Fruit fly (Drosophila melanogaster): ENCODE results near the gene Hsp68.

Hsp68 gene

dm6 chr3R:24027222-24027621 lies 29.9 kb downstream of the Hsp68 start:
- no peak for TF ChIP-seq CG4496 (GFP tag; IDR thresholded peaks at IDR 0.05)
- TF ChIP-seq rn (GFP tag; IDR thresholded peaks at IDR 0.05): no peak
- TF ChIP-seq CG8159 (tag; optimal IDR thresholded peaks at IDR 0.05): no peak
- no peak for TF ChIP-seq CG10348 (GFP tag; IDR thresholded peaks at IDR 0.05)
- TF ChIP-seq CG12605 (GFP tag; IDR thresholded peaks at IDR 0.05): no peak
- TF ChIP-seq CG32121 (GFP tag; IDR thresholded peaks at IDR 0.05): no peak
- no peak for TF ChIP-seq CG8301 (tag; optimal IDR thresholded peaks at IDR 0.05)
- TF ChIP-seq CG17806 (tag; optimal IDR thresholded peaks at IDR 0.05): no peak

dm6 chr3R:24026503-24026902 lies 30.6 kb downstream of the Hsp68 start:
- TF ChIP-seq gl (tag; optimal IDR thresholded peaks at IDR 0.05) (no peak), Ets98B (GFP tag; IDR thresholded peaks at IDR 0.05) (no peak), CG32121 (GFP tag; IDR thresholded peaks at IDR 0.05) (peak; percentile 54), fd96Ca (GFP tag; IDR thresholded peaks at IDR 0.05) (0 out of 3 replicates have a peak, but pooled peaks have one; percentile 14)

dm6 chr3R:24025715-24026467 lies 31.2 kb downstream of the Hsp68 start:
- TF ChIP-seq CG4496 (GFP tag; IDR thresholded peaks at IDR 0.05) (0 out of 3 replicates have a peak, but pooled peaks have one; percentile 22), CG15710 (tag; optimal IDR thresholded peaks at IDR 0.05) (no peak), CG34367 (tag; optimal IDR thresholded peaks at IDR 0.05) (no peak), CG12605 (GFP tag; IDR thresholded peaks at IDR 0.05) (no peak), CG9948 (tag; optimal IDR thresholded peaks at IDR 0.05) (peak; percentile 4), EcR (GFP tag; optimal IDR thresholded peaks at IDR 0.05) (no peak), fd96Ca (GFP tag; IDR thresholded peaks at IDR 0.05) (no peak), CG17806 (tag; optimal IDR thresholded peaks at IDR 0.05) (no peak), CG8301 (tag; optimal IDR thresholded peaks at IDR 0.05) (peak; percentile 26), Pif1B (GFP tag; optimal IDR thresholded peaks at IDR 0.05) (no peak), rn (GFP tag; IDR thresholded peaks at IDR 0.05) (no peak), gl (tag; optimal IDR thresholded peaks at IDR 0.05) (no peak), CG8159 (tag; optimal IDR thresholded peaks at IDR 0.05) (no peak), CG32121 (GFP tag; IDR thresholded peaks at IDR 0.05) (no peak), CG13204 (GFP tag; optimal IDR thresholded peaks at IDR 0.05) (no peak), Pif1A (GFP tag; optimal IDR thresholded peaks at IDR 0.05) (peak; percentile 37), CG14655 (GFP tag; optimal IDR thresholded peaks at IDR 0.05) (peak; percentile 39), Snoo (tag; optimal IDR thresholded peaks at IDR 0.05) (no peak), CG10348 (GFP tag; IDR thresholded peaks at IDR 0.05) (no peak)

dm6 chr3R:24024688-24025087 lies 32.4 kb downstream of the Hsp68 start:
- TF ChIP-seq CG8159 (tag; optimal IDR thresholded peaks at IDR 0.05) (no peak), EcR (GFP tag; optimal IDR thresholded peaks at IDR 0.05) (peak; percentile 62), CG13204 (GFP tag; optimal IDR thresholded peaks at IDR 0.05) (peak; percentile 32), D1 (tag; optimal IDR thresholded peaks at IDR 0.05) (no peak), fd96Ca (GFP tag; IDR thresholded peaks at IDR 0.05) (no peak), Snoo (tag; optimal IDR thresholded peaks at IDR 0.05) (no peak), Ets98B (GFP tag; IDR thresholded peaks at IDR 0.05) (no peak), CG15710 (tag; optimal IDR thresholded peaks at IDR 0.05) (no peak), CG17806 (tag; optimal IDR thresholded peaks at IDR 0.05) (no peak), CG12605 (GFP tag; IDR thresholded peaks at IDR 0.05) (no peak), Pif1A (GFP tag; optimal IDR thresholded peaks at IDR 0.05) (no peak), gl (tag; optimal IDR thresholded peaks at IDR 0.05) (no peak), CG4496 (GFP tag; IDR thresholded peaks at IDR 0.05) (no peak)

dm6 chr3R:24024123-24024522 lies 33.0 kb downstream of the Hsp68 start:
- no peak for TF ChIP-seq rn (GFP tag; IDR thresholded peaks at IDR 0.05)
- peak; percentile 79 for TF ChIP-seq CG8301 (tag; optimal IDR thresholded peaks at IDR 0.05)
- peak; percentile 86 for TF ChIP-seq CG14655 (GFP tag; optimal IDR thresholded peaks at IDR 0.05)
- TF ChIP-seq fd96Ca (GFP tag; IDR thresholded peaks at IDR 0.05): 0 out of 3 replicates have a peak, but pooled peaks have one; percentile 28
- TF ChIP-seq Pif1A (GFP tag; optimal IDR thresholded peaks at IDR 0.05): peak; percentile 66
- peak; percentile 27; the same call in 1 of the 2 replicates for TF ChIP-seq CG12605 (GFP tag; IDR thresholded peaks at IDR 0.05)
- TF ChIP-seq Pif1B (GFP tag; optimal IDR thresholded peaks at IDR 0.05): no peak
- peak; percentile 67 for TF ChIP-seq CG8159 (tag; optimal IDR thresholded peaks at IDR 0.05)
- no peak for TF ChIP-seq Ets98B (GFP tag; IDR thresholded peaks at IDR 0.05)
- TF ChIP-seq CG32121 (GFP tag; IDR thresholded peaks at IDR 0.05): 0 out of 2 replicates have a peak, but pooled peaks have one; percentile 27
- no peak for TF ChIP-seq CG4496 (GFP tag; IDR thresholded peaks at IDR 0.05)
- TF ChIP-seq CG9948 (tag; optimal IDR thresholded peaks at IDR 0.05): peak; percentile 69
- peak; percentile 9; the same call in 1 of the 2 replicates for TF ChIP-seq CG10348 (GFP tag; IDR thresholded peaks at IDR 0.05)
- peak; percentile 61 for TF ChIP-seq CG15710 (tag; optimal IDR thresholded peaks at IDR 0.05)
- peak; percentile 43 for TF ChIP-seq CG34367 (tag; optimal IDR thresholded peaks at IDR 0.05)
- no peak for TF ChIP-seq CG13204 (GFP tag; optimal IDR thresholded peaks at IDR 0.05)
- TF ChIP-seq CG17806 (tag; optimal IDR thresholded peaks at IDR 0.05): peak; percentile 51

- TF ChIP-seq CG14655 (GFP tag; optimal IDR thresholded peaks at IDR 0.05) (no peak), Ets98B (GFP tag; IDR thresholded peaks at IDR 0.05) (no peak), Pif1A (GFP tag; optimal IDR thresholded peaks at IDR 0.05) (no peak), CG4496 (GFP tag; IDR thresholded peaks at IDR 0.05) (no peak), CG10348 (GFP tag; IDR thresholded peaks at IDR 0.05) (no peak), CG8159 (tag; optimal IDR thresholded peaks at IDR 0.05) (no peak), gl (tag; optimal IDR thresholded peaks at IDR 0.05) (no peak), CG12605 (GFP tag; IDR thresholded peaks at IDR 0.05) (no peak), EcR (GFP tag; optimal IDR thresholded peaks at IDR 0.05) (no peak), fd96Ca (GFP tag; IDR thresholded peaks at IDR 0.05) (no peak), CG13204 (GFP tag; optimal IDR thresholded peaks at IDR 0.05) (no peak), Snoo (tag; optimal IDR thresholded peaks at IDR 0.05) (no peak), CG15710 (tag; optimal IDR thresholded peaks at IDR 0.05) (no peak), rn (GFP tag; IDR thresholded peaks at IDR 0.05) (no peak), CG32121 (GFP tag; IDR thresholded peaks at IDR 0.05) (no peak)
Measured at dm6 chr3R:24021895-24022294, 35.2 kb downstream of the Hsp68 start.
